Worm (Caenorhabditis elegans): ENCODE measurements around the gene Y53G8AR.5.

Gene Y53G8AR.5

ce11 chrIII:3308940-3309339 lies 11.7 kb downstream of the Y53G8AR.5 start (continued):
- no peak for TF ChIP-seq fos-1 (tag; optimal IDR thresholded peaks at IDR 0.05)
- no peak for TF ChIP-seq ztf-4 (tag; optimal IDR thresholded peaks at IDR 0.05)

- TF ChIP-seq pha-4 (tag; optimal IDR thresholded peaks at IDR 0.05) (no peak), ama-1 (optimal IDR thresholded peaks at IDR 0.05) (no peak), tbx-2 (tag; optimal IDR thresholded peaks at IDR 0.05) (no peak), ceh-82 (tag; optimal IDR thresholded peaks at IDR 0.05) (no peak), skn-1 (tag; optimal IDR thresholded peaks at IDR 0.05) (no peak), unc-62 (GFP tag; optimal IDR thresholded peaks at IDR 0.05) (no peak)
These were observed 12.4 kb downstream of the Y53G8AR.5 start for ce11 chrIII:3309700-3310099.

ce11 chrIII:3310876-3311597 lies 13.8 kb downstream of the Y53G8AR.5 start, which contains the start of gene ral-1:
Gene ral-1, plus strand, starts transcription at chrIII:3311310.
- TF ChIP-seq ama-1 (optimal IDR thresholded peaks at IDR 0.05) (no peak), elt-1 (tag; optimal IDR thresholded peaks at IDR 0.05) (no peak), pqm-1 (tag; optimal IDR thresholded peaks at IDR 0.05) (peak; percentile 4), hmg-11 (tag; optimal IDR thresholded peaks at IDR 0.05) (peak; percentile 30), ZK546.5 (tag; optimal IDR thresholded peaks at IDR 0.05) (no peak), ceh-28 (tag; optimal IDR thresholded peaks at IDR 0.05) (peak; percentile 78), nfya-1 (tag; optimal IDR thresholded peaks at IDR 0.05; ENCODE audit: insufficient read depth) (peak; percentile 22), lsy-12 (tag; optimal IDR thresholded peaks at IDR 0.05) (no peak), nhr-237 (tag; optimal IDR thresholded peaks at IDR 0.05) (no peak), jun-1 (tag; optimal IDR thresholded peaks at IDR 0.05) (no peak), nhr-25 (tag; optimal IDR thresholded peaks at IDR 0.05) (no peak), nhr-43 (tag; optimal IDR thresholded peaks at IDR 0.05; ENCODE audit: poor library complexity, severe bottlenecking) (no peak), skn-1 (tag; optimal IDR thresholded peaks at IDR 0.05) (no peak), pha-4 (tag; optimal IDR thresholded peaks at IDR 0.05) (peak; percentile 4)

ce11 chrIII:3311607-3312006 lies 14.4 kb downstream of the Y53G8AR.5 start:
- no peak for TF ChIP-seq eor-1 (tag; optimal IDR thresholded peaks at IDR 0.05)
- TF ChIP-seq nhr-28 (tag; optimal IDR thresholded peaks at IDR 0.05): no peak
- no peak for TF ChIP-seq elt-2 (tag; optimal IDR thresholded peaks at IDR 0.05)
- TF ChIP-seq elt-1 (tag; optimal IDR thresholded peaks at IDR 0.05): no peak
- TF ChIP-seq lsy-12 (tag; optimal IDR thresholded peaks at IDR 0.05): no peak
- no peak for TF ChIP-seq ama-1 (optimal IDR thresholded peaks at IDR 0.05)
- no peak for TF ChIP-seq R02D3.7 (tag; optimal IDR thresholded peaks at IDR 0.05)
- no peak for TF ChIP-seq ceh-9 (tag; optimal IDR thresholded peaks at IDR 0.05)
- TF ChIP-seq ztf-4 (tag; optimal IDR thresholded peaks at IDR 0.05): no peak
- TF ChIP-seq daf-12 (tag; optimal IDR thresholded peaks at IDR 0.05): no peak
- no peak for TF ChIP-seq tbx-2 (tag; optimal IDR thresholded peaks at IDR 0.05)
- no peak for TF ChIP-seq ceh-16 (tag; optimal IDR thresholded peaks at IDR 0.05)
- TF ChIP-seq hmg-11 (tag; optimal IDR thresholded peaks at IDR 0.05): no peak
- no peak for TF ChIP-seq snpc-4 (tag; optimal IDR thresholded peaks at IDR 0.05)
- TF ChIP-seq pha-4 (tag; optimal IDR thresholded peaks at IDR 0.05): no peak

- TF ChIP-seq mdl-1 (tag; optimal IDR thresholded peaks at IDR 0.05): no peak
- TF ChIP-seq nhr-23 (tag; optimal IDR thresholded peaks at IDR 0.05): no peak
- TF ChIP-seq unc-39 (tag; optimal IDR thresholded peaks at IDR 0.05): no peak
- no peak for TF ChIP-seq egl-27 (tag; optimal IDR thresholded peaks at IDR 0.05)
- no peak for TF ChIP-seq fkh-2 (tag; optimal IDR thresholded peaks at IDR 0.05)
- no peak for TF ChIP-seq ceh-28 (tag; optimal IDR thresholded peaks at IDR 0.05)
- no peak for TF ChIP-seq nhr-25 (tag; optimal IDR thresholded peaks at IDR 0.05)
- no peak for TF ChIP-seq snpc-4 (tag; optimal IDR thresholded peaks at IDR 0.05)
These were observed 14.9 kb downstream of the Y53G8AR.5 start for ce11 chrIII:3312111-3312510.

ce11 chrIII:3317887-3318286 lies 20.6 kb downstream of the Y53G8AR.5 start:
- TF ChIP-seq ztf-4 (tag; optimal IDR thresholded peaks at IDR 0.05) (peak; percentile 25), nhr-28 (tag; optimal IDR thresholded peaks at IDR 0.05) (no peak), R02D3.7 (tag; optimal IDR thresholded peaks at IDR 0.05) (peak; percentile 9)
